Worm (Caenorhabditis elegans): ENCODE data around the gene egg-1.

egg-1 gene

ce11 chrIII:5688246-5688645 lies 39.7 kb upstream of the egg-1 start (continued):
- no peak for TF ChIP-seq nfya-1 (tag; optimal IDR thresholded peaks at IDR 0.05; ENCODE audit: borderline replicate concordance, insufficient read depth)

DNA sequence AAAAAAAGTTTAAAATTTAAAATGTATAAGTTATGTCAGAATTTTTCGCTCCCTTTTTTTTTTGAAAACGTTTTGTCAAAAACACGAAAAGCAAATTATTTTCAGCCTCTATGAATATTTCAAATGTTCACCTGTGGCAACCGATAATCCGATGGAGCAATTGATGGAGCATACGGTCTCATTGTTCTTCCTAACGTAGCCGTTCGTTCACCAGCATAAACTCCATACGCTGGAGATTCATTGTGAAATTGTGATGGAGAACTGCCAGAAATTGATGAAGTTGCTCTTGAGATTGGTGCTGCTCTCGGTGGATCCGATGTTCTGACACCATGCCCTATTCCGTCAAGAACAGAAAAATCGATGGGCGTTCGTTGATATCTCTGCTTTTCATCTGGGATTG lies 36.2 kb upstream of the egg-1 start:
- TF ChIP-seq sea-2 (GFP tag; IDR thresholded peaks at IDR 0.05) (no peak), F39B2.1 (GFP tag; IDR thresholded peaks at IDR 0.05) (no peak), lsl-1 (GFP tag; optimal IDR thresholded peaks at IDR 0.05) (no peak), efl-1 (GFP tag; optimal IDR thresholded peaks at IDR 0.05) (no peak), rcor-1 (GFP tag; IDR thresholded peaks at IDR 0.05) (no peak)

ce11 chrIII:5692690-5693089 lies 35.3 kb upstream of the egg-1 start, which contains the start of the genes abi-1 and arle-14:
Gene abi-1, minus strand, starts transcription at chrIII:5692740.
Gene arle-14, plus strand, starts transcription at chrIII:5692906.
- TF ChIP-seq F52B5.7 (tag; optimal IDR thresholded peaks at IDR 0.05) (no peak), hlh-26 (GFP tag; conservative IDR thresholded peaks at IDR 0.05) (no peak), snpc-3.4 (tag; optimal IDR thresholded peaks at IDR 0.05) (peak; percentile 29), F33H1.4 (GFP tag; IDR thresholded peaks at IDR 0.05) (peak; percentile 43; the same call in 1 of the 2 replicates), ztf-6 (GFP tag; IDR thresholded peaks at IDR 0.05) (no peak), lin-26 (GFP tag; IDR thresholded peaks at IDR 0.05) (no peak), bed-1 (GFP tag; IDR thresholded peaks at IDR 0.05) (no peak), lsl-1 (GFP tag; optimal IDR thresholded peaks at IDR 0.05) (peak; percentile 33), him-1 (tag; optimal IDR thresholded peaks at IDR 0.05) (no peak), snpc-4 (GFP tag; optimal IDR thresholded peaks at IDR 0.05) (no peak), snpc-4 (tag; optimal IDR thresholded peaks at IDR 0.05) (no peak), ztf-18 (tag; optimal IDR thresholded peaks at IDR 0.05) (no peak), repo-1 (tag; optimal IDR thresholded peaks at IDR 0.05) (no peak), egl-44 (GFP tag; IDR thresholded peaks at IDR 0.05) (no peak), F39B2.1 (GFP tag; IDR thresholded peaks at IDR 0.05) (no peak), madf-3 (GFP tag; IDR thresholded peaks at IDR 0.05) (no peak), F37B4.10 (GFP tag; IDR thresholded peaks at IDR 0.05) (no peak), Y56A3A.18 (GFP tag; IDR thresholded peaks at IDR 0.05) (no peak), ceh-27 (GFP tag; optimal IDR thresholded peaks at IDR 0.05) (no peak), fkh-3 (tag; optimal IDR thresholded peaks at IDR 0.05) (no peak), F10E7.11 (tag; optimal IDR thresholded peaks at IDR 0.05) (no peak), bed-2 (GFP tag; IDR thresholded peaks at IDR 0.05) (no peak), sptf-2 (GFP tag; optimal IDR thresholded peaks at IDR 0.05) (no peak), C06A6.2 (GFP tag; conservative IDR thresholded peaks at IDR 0.05) (no peak), ceh-58 (GFP tag; IDR thresholded peaks at IDR 0.05) (no peak), rpc-1 (optimal IDR thresholded peaks at IDR 0.05) (no peak), rpc-1 (tag; optimal IDR thresholded peaks at IDR 0.05) (no peak), nfyb-1 (GFP tag; IDR thresholded peaks at IDR 0.05) (no peak), lin-54 (GFP tag; optimal IDR thresholded peaks at IDR 0.05) (peak; percentile 7), ztf-22 (GFP tag; optimal IDR thresholded peaks at IDR 0.05) (no peak), F55B11.4 (tag; optimal IDR thresholded peaks at IDR 0.05; ENCODE audit: borderline replicate concordance, insufficient read depth) (no peak), ceh-79 (tag; optimal IDR thresholded peaks at IDR 0.05) (no peak), cebp-2 (GFP tag; IDR thresholded peaks at IDR 0.05) (no peak), nhr-80 (tag; optimal IDR thresholded peaks at IDR 0.05) (no peak), aptf-2 (GFP tag; conservative IDR thresholded peaks at IDR 0.05) (no peak), lin-35 (GFP tag; optimal IDR thresholded peaks at IDR 0.05) (no peak), ets-4 (GFP tag; optimal IDR thresholded peaks at IDR 0.05) (no peak), let-526 (GFP tag; IDR thresholded peaks at IDR 0.05) (no peak), mes-4 (tag; optimal IDR thresholded peaks at IDR 0.05) (no peak), sdz-38 (tag; optimal IDR thresholded peaks at IDR 0.05) (no peak), attf-3 (GFP tag; conservative IDR thresholded peaks at IDR 0.05) (no peak), rcor-1 (GFP tag; IDR thresholded peaks at IDR 0.05) (no peak), B0336.3 (GFP tag; IDR thresholded peaks at IDR 0.05) (no peak), B0261.1 (tag; optimal IDR thresholded peaks at IDR 0.05) (no peak), nfya-1 (tag; optimal IDR thresholded peaks at IDR 0.05; ENCODE audit: borderline replicate concordance, insufficient read depth) (no peak)
